Fruit fly (Drosophila melanogaster) whole organism, embryonic: ENCODE results near the gene CG17752.

ENCODE experiments used
- Adf1 ChIP-seq: fragments of 200-800 bp; sonication (Bioruptor generic); IDR thresholded peaks from 2 replicates; pipeline ENCODE4 v1.3.6; 2022; ENCODE audit warnings: missing biosample characterization, missing genetic modification characterization
- Bdp1 ChIP-seq: fragments of 200-800 bp; sonication (Bioruptor generic); optimal IDR thresholded peaks from 3 replicates; lab custom pipeline; 2016; ENCODE audit warnings: missing biosample characterization, missing genetic modification characterization
- CG10147 ChIP-seq: fragments of 200-800 bp; sonication (Bioruptor generic); optimal IDR thresholded peaks from 2 replicates; lab custom pipeline; 2019; ENCODE audit warnings: missing biosample characterization, mild to moderate bottlenecking, missing genetic modification characterization, moderate library complexity
- CG10366 ChIP-seq: fragments of 200-800 bp; sonication (Bioruptor generic); IDR thresholded peaks from 2 replicates; pipeline ENCODE4 v1.3.6; 2022; ENCODE audit warnings: missing biosample characterization, missing genetic modification characterization
- CG10462 ChIP-seq: fragments of 200-800 bp; sonication (Bioruptor generic); optimal IDR thresholded peaks from 2 replicates; lab custom pipeline; 2016; ENCODE audit warnings: missing biosample characterization, missing genetic modification characterization
- CG10543 ChIP-seq: fragments of 200-800 bp; sonication (Bioruptor generic); optimal IDR thresholded peaks from 3 replicates; lab custom pipeline; 2017; ENCODE audit warnings: missing biosample characterization, mild to moderate bottlenecking, missing genetic modification characterization, moderate library complexity
- CG11085 ChIP-seq: fragments of 200-800 bp; sonication (Bioruptor generic); IDR thresholded peaks from 2 replicates; pipeline ENCODE4 v1.3.6; 2022; ENCODE audit warnings: missing biosample characterization, missing genetic modification characterization
- CG11560 ChIP-seq: fragments of 200-800 bp; sonication (Bioruptor generic); IDR thresholded peaks from 3 replicates; pipeline ENCODE4 v1.3.6; 2022; ENCODE audit warnings: missing biosample characterization, missing genetic modification characterization
- CG12219 ChIP-seq: fragments of 200-800 bp; sonication (Bioruptor generic); optimal IDR thresholded peaks from 3 replicates; lab custom pipeline; 2018; ENCODE audit warnings: missing biosample characterization, mild to moderate bottlenecking, missing genetic modification characterization
- CG13296 ChIP-seq: fragments of 200-800 bp; sonication (Bioruptor generic); optimal IDR thresholded peaks from 3 replicates; lab custom pipeline; 2018; ENCODE audit warnings: missing biosample characterization, mild to moderate bottlenecking, missing genetic modification characterization
- CG14050 ChIP-seq: fragments of 200-800 bp; sonication (Bioruptor generic); IDR thresholded peaks from 3 replicates; pipeline ENCODE4 v1.3.6; 2022; ENCODE audit warnings: missing biosample characterization, missing genetic modification characterization
- CG1529 ChIP-seq: fragments of 200-800 bp; sonication (Bioruptor generic); optimal IDR thresholded peaks from 3 replicates; lab custom pipeline; 2018; ENCODE audit warnings: missing biosample characterization, missing genetic modification characterization
- CG17361 ChIP-seq: fragments of 200-800 bp; sonication (Bioruptor generic); IDR thresholded peaks from 3 replicates; pipeline ENCODE4 v1.3.6; 2022; ENCODE audit warnings: missing biosample characterization, missing genetic modification characterization
- CG18599 ChIP-seq: fragments of 200-800 bp; sonication (Bioruptor generic); optimal IDR thresholded peaks from 3 replicates; lab custom pipeline; 2017; ENCODE audit warnings: missing biosample characterization, missing genetic modification characterization, mild to moderate bottlenecking, moderate library complexity, missing genetic modification reagents
- CG2875 ChIP-seq: fragments of 200-800 bp; sonication (Bioruptor generic); optimal IDR thresholded peaks from 2 replicates; lab custom pipeline; 2017; ENCODE audit warnings: missing biosample characterization, mild to moderate bottlenecking, missing genetic modification characterization, missing genetic modification reagents
- CG30020 ChIP-seq: fragments of 200-800 bp; optimal IDR thresholded peaks from 2 replicates; lab custom pipeline; 2019; ENCODE audit warnings: missing biosample characterization, mild to moderate bottlenecking, missing genetic modification characterization, moderate library complexity
- CG30403 ChIP-seq: fragments of 200-800 bp; sonication (Bioruptor generic); optimal IDR thresholded peaks from 3 replicates; lab custom pipeline; 2016; ENCODE audit warnings: missing biosample characterization, missing genetic modification characterization
- CG3065 ChIP-seq: fragments of 200-800 bp; sonication (Bioruptor generic); optimal IDR thresholded peaks from 2 replicates; lab custom pipeline; 2016; ENCODE audit warnings: missing biosample characterization, missing genetic modification characterization
- CG34376 ChIP-seq: fragments of 200-800 bp; sonication (Bioruptor generic); optimal IDR thresholded peaks from 2 replicates; lab custom pipeline; 2018; ENCODE audit warnings: missing biosample characterization, mild to moderate bottlenecking, missing genetic modification characterization
- CG3726 ChIP-seq: fragments of 200-800 bp; sonication (Bioruptor generic); IDR thresholded peaks from 3 replicates; pipeline ENCODE4, ENCODE4 v1.3.6; 2022; ENCODE audit warnings: missing biosample characterization, missing genetic modification characterization
- CG4328 ChIP-seq: fragments of 200-800 bp; sonication (Bioruptor generic); optimal IDR thresholded peaks from 3 replicates; lab custom pipeline; 2017; ENCODE audit warnings: missing biosample characterization, missing genetic modification reagents, missing genetic modification characterization
- CG4424 ChIP-seq: fragments of 200-800 bp; sonication (Bioruptor generic); optimal IDR thresholded peaks from 3 replicates; lab custom pipeline; 2016; ENCODE audit warnings: missing biosample characterization, missing genetic modification characterization
- CG4820 ChIP-seq: fragments of 200-800 bp; sonication (Bioruptor generic); optimal IDR thresholded peaks from 3 replicates; lab custom pipeline; 2016; ENCODE audit warnings: missing biosample characterization, missing genetic modification characterization
- CG6791 ChIP-seq: fragments of 200-800 bp; sonication (Bioruptor generic); IDR thresholded peaks from 3 replicates; pipeline ENCODE4 v1.3.6; 2022; ENCODE audit warnings: missing biosample characterization, missing genetic modification characterization; ENCODE audit not compliant: partially characterized antibody
- CG8924 ChIP-seq: fragments of 200-800 bp; optimal IDR thresholded peaks from 3 replicates; lab custom pipeline; 2019; ENCODE audit warnings: missing biosample characterization, mild to moderate bottlenecking, missing genetic modification characterization, moderate library complexity
- CG9215 ChIP-seq: fragments of 200-800 bp; sonication (Bioruptor generic); IDR thresholded peaks from 2 replicates; pipeline ENCODE4 v1.3.6; 2022; ENCODE audit warnings: missing biosample characterization, missing genetic modification characterization
- E2f1 ChIP-seq: fragments of 200-800 bp; sonication (Bioruptor generic); IDR thresholded peaks from 2 replicates; pipeline ENCODE4 v1.3.6; 2022; ENCODE audit warnings: missing biosample characterization, missing genetic modification characterization
- GATAe ChIP-seq: fragments of 200-800 bp; sonication (Bioruptor generic); conservative IDR thresholded peaks from 2 replicates; pipeline ENCODE4 v1.3.6; 2022; ENCODE audit warnings: missing biosample characterization, missing genetic modification characterization
- HmgZ ChIP-seq: fragments of 200-800 bp; sonication (Bioruptor generic); optimal IDR thresholded peaks from 2 replicates; lab custom pipeline; 2018; ENCODE audit warnings: missing biosample characterization, mild to moderate bottlenecking, missing genetic modification characterization
- Mad ChIP-seq: fragments of 200-800 bp; sonication (Bioruptor generic); optimal IDR thresholded peaks from 2 replicates; lab custom pipeline; 2016; ENCODE audit warnings: missing biosample characterization, missing genetic modification characterization
- Meics ChIP-seq: fragments of 200-800 bp; sonication (Bioruptor generic); optimal IDR thresholded peaks from 2 replicates; lab custom pipeline; 2017; ENCODE audit warnings: missing biosample characterization, mild to moderate bottlenecking, missing genetic modification characterization
- Sry-δ ChIP-seq: fragments of 200-800 bp; sonication (Bioruptor generic); optimal IDR thresholded peaks from 2 replicates; lab custom pipeline; 2016; ENCODE audit warnings: missing biosample characterization, missing genetic modification characterization
- bbx ChIP-seq: fragments of 200-800 bp; sonication (Bioruptor generic); IDR thresholded peaks from 2 replicates; pipeline ENCODE4 v1.3.6; 2022; ENCODE audit warnings: missing biosample characterization, missing genetic modification characterization; ENCODE audit not compliant: partially characterized antibody
- bcd ChIP-seq: fragments of 200-800 bp; sonication (Bioruptor generic); optimal IDR thresholded peaks from 2 replicates; lab custom pipeline; 2017; ENCODE audit warnings: missing biosample characterization, mild to moderate bottlenecking, missing genetic modification characterization
- cas ChIP-seq: fragments of 200-800 bp; sonication (Bioruptor generic); IDR thresholded peaks from 2 replicates; pipeline ENCODE4 v1.3.6; 2022; ENCODE audit warnings: missing biosample characterization, missing genetic modification characterization
- caup ChIP-seq: fragments of 200-800 bp; sonication (Bioruptor generic); optimal IDR thresholded peaks from 3 replicates; lab custom pipeline; 2017; ENCODE audit warnings: missing biosample characterization, mild to moderate bottlenecking, missing genetic modification characterization, moderate library complexity; ENCODE audit not compliant: severe bottlenecking
- cwo ChIP-seq: fragments of 200-800 bp; sonication (Bioruptor generic); optimal IDR thresholded peaks from 3 replicates; lab custom pipeline; 2017; ENCODE audit warnings: missing biosample characterization, missing genetic modification characterization, mild to moderate bottlenecking, moderate library complexity, missing genetic modification reagents
- disco-r ChIP-seq: fragments of 200-800 bp; sonication (Bioruptor generic); optimal IDR thresholded peaks from 2 replicates; lab custom pipeline; 2016; ENCODE audit warnings: missing biosample characterization, missing genetic modification characterization
- dmrt99B ChIP-seq: fragments of 200-800 bp; sonication (Bioruptor generic); optimal IDR thresholded peaks from 2 replicates; lab custom pipeline; 2018; ENCODE audit warnings: missing biosample characterization, mild to moderate bottlenecking, missing genetic modification characterization, moderate library complexity
- ftz-f1 ChIP-seq: fragments of 200-800 bp; sonication (Bioruptor generic); optimal IDR thresholded peaks from 2 replicates; lab custom pipeline; 2016; ENCODE audit warnings: missing biosample characterization, missing genetic modification characterization
- grn ChIP-seq: fragments of 200-800 bp; sonication (Bioruptor generic); optimal IDR thresholded peaks from 3 replicates; lab custom pipeline; 2017; ENCODE audit warnings: missing biosample characterization, missing genetic modification characterization
- kni ChIP-seq: fragments of 200-800 bp; sonication (Bioruptor generic); optimal IDR thresholded peaks from 3 replicates; lab custom pipeline; 2017; ENCODE audit warnings: mild to moderate bottlenecking, missing biosample characterization, missing genetic modification reagents, missing genetic modification characterization
- knrl ChIP-seq: fragments of 200-800 bp; sonication (Bioruptor generic); IDR thresholded peaks from 3 replicates; pipeline ENCODE4 v1.3.6; 2022; ENCODE audit warnings: missing biosample characterization, missing genetic modification characterization; ENCODE audit not compliant: partially characterized antibody
- lilli ChIP-seq: fragments of 200-800 bp; sonication (Bioruptor generic); optimal IDR thresholded peaks from 3 replicates; lab custom pipeline; 2016; ENCODE audit warnings: missing biosample characterization, missing genetic modification characterization
- nerfin-1 ChIP-seq: fragments of 200-800 bp; sonication (Bioruptor generic); optimal IDR thresholded peaks from 3 replicates; lab custom pipeline; 2019; ENCODE audit warnings: missing biosample characterization, mild to moderate bottlenecking, missing genetic modification characterization, moderate library complexity
- org-1 ChIP-seq: fragments of 200-800 bp; sonication (Bioruptor generic); optimal IDR thresholded peaks from 2 replicates; lab custom pipeline; 2017; ENCODE audit warnings: missing biosample characterization, missing genetic modification characterization
- salm ChIP-seq: fragments of 200-800 bp; sonication (Bioruptor generic); optimal IDR thresholded peaks from 2 replicates; lab custom pipeline; 2018; ENCODE audit warnings: missing biosample characterization, mild to moderate bottlenecking, missing genetic modification characterization
- sens ChIP-seq: fragments of 200-800 bp; sonication (Bioruptor generic); peaks from one replicate; lab custom pipeline; 2016; ENCODE audit warnings: missing biosample characterization, missing genetic modification characterization
- sna ChIP-seq: fragments of 200-800 bp; sonication (Bioruptor generic); IDR thresholded peaks from 2 replicates; pipeline ENCODE4 v1.3.6; 2022; ENCODE audit warnings: missing biosample characterization, missing genetic modification characterization; ENCODE audit not compliant: partially characterized antibody
- ttk ChIP-seq: fragments of 200-800 bp; sonication (Bioruptor generic); IDR thresholded peaks from 2 replicates; pipeline ENCODE4 v2.1.2; 2022; ENCODE audit warnings: missing biosample characterization, missing genetic modification characterization
- wek ChIP-seq: fragments of 200-800 bp; sonication (Bioruptor generic); optimal IDR thresholded peaks from 3 replicates; lab custom pipeline; 2018; ENCODE audit warnings: missing biosample characterization, mild to moderate bottlenecking, missing genetic modification characterization, moderate library complexity

The CG17752 gene

DNA sequence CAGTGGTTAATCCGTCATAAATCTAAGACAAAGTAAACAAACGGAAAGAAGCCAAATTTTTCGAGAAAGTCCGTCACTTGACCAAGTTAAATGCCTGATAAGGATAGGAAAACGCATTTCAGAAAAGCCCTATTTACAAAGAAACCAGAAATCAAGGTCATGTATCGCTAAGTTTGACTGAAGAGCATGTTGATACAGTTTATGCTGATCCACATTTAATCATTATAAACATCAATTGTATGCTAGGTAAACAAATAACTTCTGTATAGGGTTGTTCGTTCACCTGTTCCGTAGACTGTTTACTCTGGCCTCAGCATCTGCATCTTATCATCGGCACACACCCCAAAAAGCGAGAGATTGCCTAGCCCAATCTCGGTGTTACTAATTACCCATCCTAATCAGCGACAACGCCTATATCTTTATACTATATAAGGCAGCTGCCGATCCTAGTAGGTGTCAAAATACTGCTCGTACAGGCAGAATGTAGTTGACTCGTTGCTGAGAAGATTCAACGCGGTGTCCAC is 2.9 kb downstream of the CG17752 start, which contains the start of gene CG16727 (continued):
- TF ChIP-seq Sry-δ (GFP tag; lab: Kevin White, UChicago): no peak
- no peak for TF ChIP-seq CG11085 (GFP tag; lab: Robert Waterston, UW)
- TF ChIP-seq sens (GFP tag; lab: Kevin White, UChicago): peak; percentile 78
- no peak for TF ChIP-seq CG9215 (GFP tag; lab: Robert Waterston, UW)
- TF ChIP-seq dmrt99B (tag; lab: Kevin White, UChicago): peak; percentile 26
- no peak for TF ChIP-seq CG30403 (GFP tag; lab: Kevin White, UChicago)
- no peak for TF ChIP-seq CG10147 (GFP tag; lab: Kevin White, UChicago)
- TF ChIP-seq CG11560 (tag; lab: Robert Waterston, UW): no peak
- TF ChIP-seq GATAe (GFP tag; lab: Robert Waterston, UW): no peak
- TF ChIP-seq CG8924 (tag; lab: Kevin White, UChicago): no peak
- no peak for TF ChIP-seq bcd (GFP tag; lab: Kevin White, UChicago)
- TF ChIP-seq wek (GFP tag; lab: Kevin White, UChicago): no peak
- no peak for TF ChIP-seq CG10462 (GFP tag; lab: Kevin White, UChicago)
- TF ChIP-seq CG4424 (GFP tag; lab: Kevin White, UChicago): no peak
- no peak for TF ChIP-seq Mad (GFP tag; lab: Kevin White, UChicago)
- TF ChIP-seq caup: no peak
- no peak for TF ChIP-seq Meics (GFP tag; lab: Kevin White, UChicago)
- no peak for TF ChIP-seq E2f1 (GFP tag; lab: Robert Waterston, UW)
- TF ChIP-seq lilli: no peak
- TF ChIP-seq knrl (GFP tag; lab: Robert Waterston, UW): no peak
- no peak for TF ChIP-seq Bdp1 (GFP tag; lab: Kevin White, UChicago)
- TF ChIP-seq CG2875 (GFP tag; lab: Kevin White, UChicago): peak; percentile 18
- 0 out of 3 replicates have a peak, but pooled peaks have one; percentile 20 for TF ChIP-seq CG3726 (GFP tag; lab: Robert Waterston, UW)
- peak; percentile 15 for TF ChIP-seq cwo
- no peak for TF ChIP-seq CG3065
- peak; percentile 52 for TF ChIP-seq CG18599 (GFP tag; lab: Kevin White, UChicago)
- peak; percentile 11 for TF ChIP-seq org-1 (GFP tag; lab: Kevin White, UChicago)
- no peak for TF ChIP-seq Adf1 (GFP tag; lab: Robert Waterston, UW)
- no peak for TF ChIP-seq HmgZ (tag; lab: Kevin White, UChicago)
- TF ChIP-seq CG4328 (GFP tag; lab: Kevin White, UChicago): no peak
- TF ChIP-seq kni (GFP tag; lab: Kevin White, UChicago): no peak
- TF ChIP-seq CG17361 (GFP tag; lab: Robert Waterston, UW): no peak
- no peak for TF ChIP-seq CG1529 (GFP tag; lab: Kevin White, UChicago)
- no peak for TF ChIP-seq disco-r (GFP tag; lab: Kevin White, UChicago)
- peak; percentile 6 for TF ChIP-seq salm (tag; lab: Kevin White, UChicago)
- TF ChIP-seq CG10366 (GFP tag; lab: Robert Waterston, UW): no peak
- TF ChIP-seq CG4820: no peak
- no peak for TF ChIP-seq ttk (GFP tag; lab: Robert Waterston, UW)
- TF ChIP-seq CG34376 (GFP tag; lab: Kevin White, UChicago): no peak
- TF ChIP-seq ftz-f1 (GFP tag; lab: Kevin White, UChicago): no peak
- TF ChIP-seq CG30020 (tag; lab: Kevin White, UChicago): no peak
- no peak for TF ChIP-seq bbx (GFP tag; lab: Robert Waterston, UW)
- no peak for TF ChIP-seq grn (GFP tag; lab: Kevin White, UChicago)
- TF ChIP-seq sna: no peak
- no peak for TF ChIP-seq cas (GFP tag; lab: Robert Waterston, UW)
- no peak for TF ChIP-seq nerfin-1 (tag; lab: Kevin White, UChicago)
- TF ChIP-seq CG14050 (GFP tag; lab: Robert Waterston, UW): no peak
- TF ChIP-seq CG10543 (GFP tag; lab: Kevin White, UChicago): peak; percentile 54
- no peak for TF ChIP-seq CG6791 (GFP tag; lab: Robert Waterston, UW)
- peak; percentile 65 for TF ChIP-seq CG13296
- TF ChIP-seq CG12219 (GFP tag; lab: Kevin White, UChicago): peak; percentile 16
